Fruit fly (Drosophila melanogaster): Measurements from ENCODE around the gene Mettl3.

DNA sequence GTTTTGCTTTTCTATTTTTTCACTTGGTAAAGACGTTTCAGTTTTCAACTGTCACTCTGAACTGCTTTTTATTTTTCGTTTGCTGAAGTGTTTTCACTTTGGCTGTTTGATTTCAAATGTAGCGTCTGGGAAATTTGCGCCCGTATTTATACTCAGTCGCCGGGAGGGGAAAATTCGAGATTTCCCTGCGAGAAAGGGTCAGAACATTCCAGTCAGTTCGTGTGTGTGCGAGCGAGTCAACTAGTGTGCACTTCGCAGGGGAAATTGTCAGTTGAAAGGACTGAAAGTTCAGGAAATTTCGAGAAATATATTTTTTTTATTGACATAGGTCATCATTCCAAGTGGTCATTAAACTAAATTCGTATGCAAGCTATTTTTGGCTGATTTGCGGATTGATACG lies 25.2 kb downstream of the Mettl3 start, which contains the start of gene Hsp68:
- no peak for TF ChIP-seq rgr (GFP tag; optimal IDR thresholded peaks at IDR 0.05)
- TF ChIP-seq h (GFP tag; optimal IDR thresholded peaks at IDR 0.05) = no peak
- no peak for TF ChIP-seq sage (GFP tag; optimal IDR thresholded peaks at IDR 0.05)
- no peak for TF ChIP-seq pan (optimal IDR thresholded peaks at IDR 0.05)
- peak; percentile 24 for TF ChIP-seq Sp1 (GFP tag; optimal IDR thresholded peaks at IDR 0.05)
